Fruit fly (Drosophila melanogaster) S2 (cell line): ENCODE results near the gene TBC1D5.

Experiments used
- CG8478 ChIP-seq: fragments of >200 bp; optimal IDR thresholded peaks from 2 replicates; lab custom pipeline; 2018
- CTCF ChIP-seq, 2 experiments: fragments of >200 bp; optimal IDR thresholded peaks; 2 replicates each; lab custom pipeline; 2018

The TBC1D5 gene

DNA sequence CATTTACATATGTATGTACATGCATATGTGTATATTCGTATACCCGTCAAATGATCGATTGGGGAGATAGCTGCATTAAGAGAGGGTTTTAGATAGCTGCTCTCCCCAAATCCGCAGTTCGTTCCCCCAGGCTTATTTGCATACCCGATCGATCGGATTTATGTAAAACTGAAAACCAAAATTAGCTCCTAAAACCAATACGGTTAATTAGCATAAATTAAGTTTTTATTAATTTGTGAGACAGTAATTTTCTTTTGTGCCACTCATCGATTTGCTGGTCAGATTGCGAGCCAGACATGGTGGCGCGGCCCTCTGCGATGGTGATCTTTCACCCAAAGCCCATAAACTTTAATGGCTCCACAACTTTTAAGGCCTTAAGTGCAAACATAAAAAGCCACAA is 40.6 kb downstream of the TBC1D5 start:
- TF ChIP-seq CG8478 (lab: Kevin White, UChicago) = no peak
- no peak for TF ChIP-seq CTCF (optimal IDR thresholded peaks at IDR 0.05; lab: Kevin White, UChicago)

DNA sequence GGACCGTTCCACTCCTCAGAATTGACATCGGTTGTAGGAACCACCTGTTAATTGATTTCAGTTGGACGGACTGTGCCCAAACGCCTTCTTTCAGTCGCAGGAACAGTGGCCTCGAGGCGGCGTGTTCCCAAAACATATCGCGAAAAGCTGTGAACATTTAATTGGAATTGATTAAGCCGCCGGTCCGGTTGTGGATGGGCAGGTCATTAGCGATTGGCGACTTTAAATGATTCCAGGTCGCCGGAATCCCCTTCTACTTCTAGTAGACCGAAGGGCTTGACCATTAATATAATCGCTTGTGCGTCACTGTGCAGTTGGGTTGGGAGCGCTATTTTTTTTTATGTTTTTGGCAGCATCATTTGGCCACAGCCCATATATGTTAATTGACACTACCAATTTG is 50.0 kb downstream of the TBC1D5 start:
- TF ChIP-seq CG8478 (lab: Kevin White, UChicago) (no peak), CTCF (optimal IDR thresholded peaks at IDR 0.05; lab: Kevin White, UChicago) (no peak)

DNA sequence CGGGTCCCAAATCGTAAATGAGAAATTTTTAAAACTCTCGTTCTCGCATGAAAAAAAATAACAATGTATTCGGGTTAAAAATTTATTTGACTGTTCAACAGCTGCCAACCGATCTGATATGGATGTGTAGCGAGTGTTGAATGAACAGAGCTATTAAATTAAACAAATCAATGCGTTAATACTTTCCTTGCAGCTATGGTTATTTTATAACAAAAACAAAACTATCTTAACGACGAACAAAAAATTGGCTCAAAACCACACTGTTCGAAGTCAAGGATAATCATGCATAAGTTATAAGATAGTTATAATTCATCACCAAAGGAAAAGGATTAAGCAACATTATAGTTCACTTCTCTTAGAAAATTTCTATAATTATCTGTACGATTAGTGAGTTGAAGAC is 51.3 kb downstream of the TBC1D5 start, which contains the start of gene CG8476:
CG8476 (minus strand) TSS at position 101 of the 400 bp plus-strand sequence.
- TF ChIP-seq CG8478 (lab: Kevin White, UChicago) (no peak), CTCF (optimal IDR thresholded peaks at IDR 0.05; lab: Kevin White, UChicago) (no peak)
